Worm (Caenorhabditis elegans) whole organism, young adult: Measurements from ENCODE around the gene ztf-17.

Source experiments
- B0035.1 ChIP-seq: sonication (generic microtip); optimal IDR thresholded peaks from 2 replicates; lab custom pipeline; 2016; ENCODE audit warnings: missing genetic modification characterization, mild to moderate bottlenecking, missing compliant biosample characterization, missing genotype, missing genetic modification reagents
- B0336.3 ChIP-seq: fragments of 200-800 bp; sonication (Bioruptor generic); IDR thresholded peaks from 2 replicates; pipeline ENCODE4 v1.3.6; 2022; ENCODE audit warnings: missing genetic modification characterization, missing compliant biosample characterization
- C06A6.2 ChIP-seq: fragments of 200-800 bp; sonication (Bioruptor generic); conservative IDR thresholded peaks from 2 replicates; pipeline ENCODE4 v1.3.6; 2022; ENCODE audit warnings: missing genetic modification characterization, missing compliant biosample characterization
- C17E4.6 ChIP-seq: fragments of 200-800 bp; sonication (Bioruptor generic); IDR thresholded peaks from 2 replicates; pipeline ENCODE4 v1.3.6; 2022; ENCODE audit warnings: missing genetic modification reagents, missing genetic modification characterization, missing compliant biosample characterization
- D2030.7 ChIP-seq: fragments of 200-800 bp; sonication (Bioruptor generic); IDR thresholded peaks from 2 replicates; pipeline ENCODE4 v1.3.6; 2022; ENCODE audit warnings: missing genetic modification reagents, missing genetic modification characterization, missing compliant biosample characterization
- F10E7.11 ChIP-seq: sonication (generic microtip); optimal IDR thresholded peaks from 2 replicates; lab custom pipeline; 2017; ENCODE audit warnings: mild to moderate bottlenecking, missing genetic modification characterization, moderate library complexity, missing compliant biosample characterization
- F33H1.4 ChIP-seq: fragments of 200-800 bp; sonication (Bioruptor generic); IDR thresholded peaks from 2 replicates; pipeline ENCODE4 v1.3.6; 2022; ENCODE audit warnings: missing genetic modification reagents, missing genetic modification characterization, missing compliant biosample characterization
- F37B4.10 ChIP-seq: fragments of 200-800 bp; sonication (Bioruptor generic); IDR thresholded peaks from 2 replicates; pipeline ENCODE4 v1.3.6; 2022; ENCODE audit warnings: missing genetic modification characterization, missing compliant biosample characterization
- F39B2.1 ChIP-seq: fragments of 200-800 bp; sonication (Bioruptor generic); IDR thresholded peaks from 2 replicates; pipeline ENCODE4 v1.3.6; 2022; ENCODE audit warnings: missing genetic modification reagents, missing genetic modification characterization, missing compliant biosample characterization
- T07F8.4 ChIP-seq: sonication (generic microtip); optimal IDR thresholded peaks from 2 replicates; lab custom pipeline; 2016; ENCODE audit warnings: mild to moderate bottlenecking, missing genetic modification characterization, moderate library complexity, missing compliant biosample characterization
- Y53G8AR.9 ChIP-seq: fragments of 200-800 bp; sonication (Bioruptor generic); conservative IDR thresholded peaks from 2 replicates; pipeline ENCODE4 v1.3.6; 2022; ENCODE audit warnings: missing genetic modification reagents, missing genetic modification characterization, missing compliant biosample characterization
- Y67H2A.10 ChIP-seq: fragments of 200-800 bp; sonication (Bioruptor generic); conservative IDR thresholded peaks from 2 replicates; pipeline ENCODE4 v1.3.6; 2022; ENCODE audit warnings: missing genetic modification reagents, missing genetic modification characterization, missing compliant biosample characterization
- Y79H2A.3 ChIP-seq: fragments of 200-800 bp; sonication (Bioruptor generic); conservative IDR thresholded peaks from 2 replicates; pipeline ENCODE4 v1.3.6; 2022; ENCODE audit warnings: missing genetic modification reagents, missing genetic modification characterization, missing compliant biosample characterization
- aptf-2 ChIP-seq: fragments of 200-800 bp; sonication (Bioruptor generic); conservative IDR thresholded peaks from 2 replicates; pipeline ENCODE4 v1.3.6; 2022; ENCODE audit warnings: missing genetic modification reagents, missing genetic modification characterization, missing compliant biosample characterization
- atf-7 ChIP-seq: sonication (generic microtip); optimal IDR thresholded peaks from 2 replicates; lab custom pipeline; 2017; ENCODE audit warnings: mild to moderate bottlenecking, missing genetic modification characterization, missing compliant biosample characterization
- athp-1 ChIP-seq: sonication (generic microtip); optimal IDR thresholded peaks from 2 replicates; lab custom pipeline; 2017; ENCODE audit warnings: mild to moderate bottlenecking, missing genetic modification characterization, missing compliant biosample characterization
- cebp-1 ChIP-seq, 2 experiments: fragments of 200-800 bp in 1 of 2; sonication (Bioruptor generic) in 1 of 2; sonication (generic microtip) in 1 of 2; IDR thresholded peaks in 1 of 2; optimal IDR thresholded peaks in 1 of 2; 2 replicates each; pipeline versions ENCODE4 v1.3.6 to Lab custom; 2017 to 2022; ENCODE audit warnings: missing compliant biosample characterization in 2 of 2, missing genetic modification characterization in 2 of 2, mild to moderate bottlenecking in 1 of 2, missing genetic modification reagents in 1 of 2, moderate library complexity in 1 of 2
- ceh-100 ChIP-seq: fragments of 200-800 bp; sonication (Bioruptor generic); IDR thresholded peaks from 2 replicates; pipeline ENCODE4 v1.3.6; 2022; ENCODE audit warnings: missing genetic modification reagents, missing genetic modification characterization, missing compliant biosample characterization
- ceh-91 ChIP-seq: fragments of 200-800 bp; sonication (Bioruptor generic); IDR thresholded peaks from 2 replicates; pipeline ENCODE4 v1.3.6; 2022; ENCODE audit warnings: missing genetic modification reagents, missing genetic modification characterization, missing compliant biosample characterization
- chd-7 ChIP-seq: sonication (generic microtip); optimal IDR thresholded peaks from 2 replicates; lab custom pipeline; 2016; ENCODE audit warnings: mild to moderate bottlenecking, missing genetic modification characterization, moderate library complexity, missing compliant biosample characterization
- die-1 ChIP-seq: sonication (generic microtip); optimal IDR thresholded peaks from 2 replicates; lab custom pipeline; 2016; ENCODE audit warnings: missing genotype, mild to moderate bottlenecking, missing genetic modification characterization, missing compliant biosample characterization
- dpff-1 ChIP-seq: sonication (generic microtip); optimal IDR thresholded peaks from 2 replicates; lab custom pipeline; 2017; ENCODE audit warnings: mild to moderate bottlenecking, missing genetic modification characterization, missing compliant biosample characterization
- dpl-1 ChIP-seq: fragments of 150-350 bp; optimal IDR thresholded peaks from 2 replicates; lab custom pipeline; 2014; ENCODE audit warnings: missing biosample characterization, missing genetic modification reagents, missing genetic modification characterization
- efl-1 ChIP-seq: fragments of 150-350 bp; optimal IDR thresholded peaks from 2 replicates; lab custom pipeline; 2014; ENCODE audit warnings: missing biosample characterization, missing genetic modification reagents, missing genetic modification characterization
- egl-18 ChIP-seq: fragments of 200-800 bp; sonication (Bioruptor generic); IDR thresholded peaks from 2 replicates; pipeline ENCODE4 v1.3.6; 2022; ENCODE audit warnings: missing genetic modification reagents, missing genetic modification characterization, missing compliant biosample characterization
- egrh-3 ChIP-seq: fragments of 200-800 bp; sonication (Bioruptor generic); IDR thresholded peaks from 2 replicates; pipeline ENCODE4 v1.3.6; 2022; ENCODE audit warnings: missing genetic modification reagents, missing genetic modification characterization, missing compliant biosample characterization
- ekl-4 ChIP-seq: fragments of 200-800 bp; sonication (Bioruptor generic); IDR thresholded peaks from 2 replicates; pipeline ENCODE4 v1.3.6; 2022; ENCODE audit warnings: missing genetic modification reagents, missing genetic modification characterization, missing compliant biosample characterization
- gei-17 ChIP-seq: fragments of 200-800 bp; sonication (Bioruptor generic); optimal IDR thresholded peaks from 2 replicates; lab custom pipeline; 2018; ENCODE audit warnings: mild to moderate bottlenecking, missing genetic modification characterization, missing compliant biosample characterization
- him-1 ChIP-seq: sonication (generic microtip); optimal IDR thresholded peaks from 2 replicates; lab custom pipeline; 2016; ENCODE audit warnings: missing genotype, missing genetic modification reagents, missing genetic modification characterization, missing compliant biosample characterization
- hmg-1.2 ChIP-seq: fragments of 200-800 bp; sonication (Bioruptor generic); IDR thresholded peaks from 2 replicates; pipeline ENCODE4 v1.3.6; 2022; ENCODE audit warnings: missing genetic modification reagents, missing genetic modification characterization, missing compliant biosample characterization
- hsf-1 ChIP-seq: fragments of 200-800 bp; sonication (Bioruptor generic); IDR thresholded peaks from 2 replicates; pipeline ENCODE4 v1.3.6; 2022; ENCODE audit warnings: missing genetic modification reagents, missing genetic modification characterization, missing compliant biosample characterization
- lin-54 ChIP-seq: fragments of 200-800 bp; sonication (Bioruptor generic); optimal IDR thresholded peaks from 2 replicates; lab custom pipeline; 2018; ENCODE audit warnings: mild to moderate bottlenecking, missing genetic modification characterization, missing compliant biosample characterization
- lsl-1 ChIP-seq: fragments of 200-800 bp; sonication (Bioruptor generic); optimal IDR thresholded peaks from 2 replicates; lab custom pipeline; 2018; ENCODE audit warnings: mild to moderate bottlenecking, missing genetic modification characterization, moderate library complexity, missing compliant biosample characterization
- madf-10 ChIP-seq: sonication (generic microtip); optimal IDR thresholded peaks from 2 replicates; lab custom pipeline; 2016; ENCODE audit warnings: mild to moderate bottlenecking, missing genetic modification characterization, missing compliant biosample characterization
- madf-6 ChIP-seq: fragments of 200-800 bp; sonication (Bioruptor generic); IDR thresholded peaks from 2 replicates; pipeline ENCODE4 v1.3.6; 2022; ENCODE audit warnings: missing genetic modification reagents, missing genetic modification characterization, missing compliant biosample characterization
- mcd-1 ChIP-seq: fragments of 200-800 bp; sonication (Bioruptor generic); IDR thresholded peaks from 2 replicates; pipeline ENCODE4 v1.3.6; 2022; ENCODE audit warnings: missing genetic modification reagents, missing genetic modification characterization, missing compliant biosample characterization
- pha-4 ChIP-seq: fragments of 150-350 bp; sonication (generic microtip); optimal IDR thresholded peaks from 2 replicates; lab custom pipeline; 2014; ENCODE audit warnings: missing biosample characterization, missing genetic modification reagents, missing genetic modification characterization
- repo-1 ChIP-seq: sonication (generic microtip); optimal IDR thresholded peaks from 2 replicates; lab custom pipeline; 2017; ENCODE audit warnings: mild to moderate bottlenecking, missing genetic modification characterization, missing compliant biosample characterization
- rpc-1 ChIP-seq, 2 experiments: fragments of 150-350 bp in 1 of 2; sonication (generic microtip) in 1 of 2; optimal IDR thresholded peaks; 2 replicates each; lab custom pipeline; 2014 to 2018; ENCODE audit warnings: missing biosample characterization in 1 of 2, missing genetic modification characterization in 1 of 2, missing genetic modification reagents in 1 of 2, missing genotype in 1 of 2
- tlf-1 ChIP-seq: fragments of 200-800 bp; sonication (Bioruptor generic); optimal IDR thresholded peaks from 2 replicates; lab custom pipeline; 2018; ENCODE audit warnings: mild to moderate bottlenecking, missing genetic modification characterization, missing compliant biosample characterization
- zfh-2 ChIP-seq: fragments of 200-800 bp; sonication (Bioruptor generic); conservative IDR thresholded peaks from 2 replicates; pipeline ENCODE4 v1.3.6; 2022; ENCODE audit warnings: missing genetic modification reagents, missing genetic modification characterization, missing compliant biosample characterization
- zim-3 ChIP-seq: sonication (generic microtip); optimal IDR thresholded peaks from 2 replicates; lab custom pipeline; 2017; ENCODE audit warnings: mild to moderate bottlenecking, missing genetic modification characterization, moderate library complexity, missing compliant biosample characterization
- ztf-18 ChIP-seq: sonication (generic microtip); optimal IDR thresholded peaks from 2 replicates; lab custom pipeline; 2016; ENCODE audit warnings: missing genotype, mild to moderate bottlenecking, missing genetic modification characterization, missing compliant biosample characterization
- ztf-28 ChIP-seq: fragments of 200-800 bp; sonication (Bioruptor generic); IDR thresholded peaks from 2 replicates; pipeline ENCODE4 v1.3.6; 2022; ENCODE audit warnings: missing genetic modification reagents, missing genetic modification characterization, missing compliant biosample characterization
- ztf-6 ChIP-seq: fragments of 200-800 bp; sonication (Bioruptor generic); IDR thresholded peaks from 2 replicates; pipeline ENCODE4 v1.3.6; 2022; ENCODE audit warnings: missing genetic modification reagents, missing genetic modification characterization, missing compliant biosample characterization

ztf-17 gene

ce11 chrII:7863480-7864125 is 6.4 kb downstream of the ztf-17 start:
- TF ChIP-seq rpc-1 (optimal IDR thresholded peaks at IDR 0.05; lab: Kevin White, UChicago) (no peak), rpc-1 (tag; optimal IDR thresholded peaks at IDR 0.05; lab: Kevin White, UChicago) (no peak), ceh-91 (GFP tag; lab: Robert Waterston, UW) (peak; percentile 37; the same call in 1 of the 2 replicates), athp-1 (tag; lab: Kevin White, UChicago) (peak; percentile 25), B0336.3 (peak; percentile 50), Y79H2A.3 (GFP tag; lab: Robert Waterston, UW) (0 out of 2 replicates have a peak, but pooled peaks have one; percentile 25), Y67H2A.10 (GFP tag; lab: Robert Waterston, UW) (0 out of 2 replicates have a peak, but pooled peaks have one; percentile 11), pha-4 (no peak), atf-7 (tag; lab: Kevin White, UChicago) (no peak), F33H1.4 (GFP tag; lab: Robert Waterston, UW) (peak; percentile 71), lin-54 (GFP tag; lab: Kevin White, UChicago) (peak; percentile 75), madf-6 (peak; percentile 33; the same call in 1 of the 2 replicates), ztf-6 (no peak), zfh-2 (GFP tag; lab: Robert Waterston, UW) (peak; percentile 90), hsf-1 (GFP tag; lab: Robert Waterston, UW) (peak; percentile 59), cebp-1 (GFP tag; IDR thresholded peaks at IDR 0.05; lab: Robert Waterston, UW) (no peak), cebp-1 (tag; optimal IDR thresholded peaks at IDR 0.05; lab: Kevin White, UChicago) (peak; percentile 8), ceh-100 (GFP tag; lab: Robert Waterston, UW) (0 out of 2 replicates have a peak, but pooled peaks have one; percentile 10), hmg-1.2 (0 out of 2 replicates have a peak, but pooled peaks have one; percentile 17), him-1 (tag; lab: Kevin White, UChicago) (peak; percentile 41), die-1 (tag; lab: Kevin White, UChicago) (peak; percentile 9), tlf-1 (GFP tag; lab: Kevin White, UChicago) (no peak), lsl-1 (GFP tag; lab: Kevin White, UChicago) (peak; percentile 13), C17E4.6 (GFP tag; lab: Robert Waterston, UW) (0 out of 2 replicates have a peak, but pooled peaks have one; percentile 40), D2030.7 (0 out of 2 replicates have a peak, but pooled peaks have one; percentile 34), Y53G8AR.9 (GFP tag; lab: Robert Waterston, UW) (0 out of 2 replicates have a peak, but pooled peaks have one; percentile 58), mcd-1 (peak; percentile 39), efl-1 (GFP tag; lab: Kevin White, UChicago) (peak; percentile 59), egrh-3 (peak; percentile 79; the same call in 1 of the 2 replicates), ztf-28 (GFP tag; lab: Robert Waterston, UW) (0 out of 2 replicates have a peak, but pooled peaks have one; percentile 6), chd-7 (tag; lab: Kevin White, UChicago) (peak; percentile 21), aptf-2 (GFP tag; lab: Robert Waterston, UW) (no peak)

ce11 chrII:7860221-7860928 is 9.6 kb downstream of the ztf-17 start, which contains the start of gene lin-5:
TSS of gene lin-5 (plus strand) at chrII:7860574.
- no peak for TF ChIP-seq madf-10
- TF ChIP-seq pha-4 = no peak
- peak; percentile 78 for TF ChIP-seq hsf-1 (GFP tag; lab: Robert Waterston, UW)
- no peak for TF ChIP-seq F10E7.11 (tag; lab: Kevin White, UChicago)
- TF ChIP-seq dpff-1 (tag; lab: Kevin White, UChicago) = no peak
- TF ChIP-seq ztf-18 (tag; lab: Kevin White, UChicago) = peak; percentile 1
- no peak for TF ChIP-seq F37B4.10
- no peak for TF ChIP-seq egl-18
- TF ChIP-seq B0336.3 = peak; percentile 71; the same call in 1 of the 2 replicates
- TF ChIP-seq ekl-4 = peak; percentile 70
- peak; percentile 80 for TF ChIP-seq dpl-1 (GFP tag; lab: Kevin White, UChicago)
- TF ChIP-seq B0035.1 (tag; lab: Kevin White, UChicago) = no peak
- TF ChIP-seq zim-3 = no peak
- no peak for TF ChIP-seq C06A6.2 (GFP tag; lab: Robert Waterston, UW)
- no peak for TF ChIP-seq T07F8.4
- TF ChIP-seq repo-1 (tag; lab: Kevin White, UChicago) = no peak
- no peak for TF ChIP-seq F39B2.1 (GFP tag; lab: Robert Waterston, UW)
- TF ChIP-seq gei-17 (GFP tag; lab: Kevin White, UChicago) = no peak
- peak; percentile 91 for TF ChIP-seq ceh-91 (GFP tag; lab: Robert Waterston, UW)
- peak; percentile 96 for TF ChIP-seq efl-1 (GFP tag; lab: Kevin White, UChicago)
